Fruit fly (Drosophila melanogaster) whole organism, embryonic: ENCODE data around the gene Gk1.

Experiments used
- BEAF-32 ChIP-seq: fragments of 200-800 bp; sonication (Bioruptor generic); optimal IDR thresholded peaks from 3 replicates; lab custom pipeline; 2017; ENCODE audit warnings: missing biosample characterization, missing genetic modification characterization, mild to moderate bottlenecking, moderate library complexity, missing genetic modification reagents
- Blimp-1 ChIP-seq: fragments of 200-800 bp; sonication (Bioruptor generic); optimal IDR thresholded peaks from 3 replicates; lab custom pipeline; 2018; ENCODE audit warnings: missing biosample characterization, missing genetic modification characterization, mild to moderate bottlenecking, moderate library complexity, missing genetic modification reagents
- CG10147 ChIP-seq: fragments of 200-800 bp; sonication (Bioruptor generic); optimal IDR thresholded peaks from 2 replicates; lab custom pipeline; 2019; ENCODE audit warnings: missing biosample characterization, mild to moderate bottlenecking, missing genetic modification characterization, moderate library complexity
- CG10274 ChIP-seq: fragments of 200-800 bp; sonication (Bioruptor generic); optimal IDR thresholded peaks from 3 replicates; lab custom pipeline; 2017; ENCODE audit warnings: missing biosample characterization, mild to moderate bottlenecking, missing genetic modification characterization
- CG11696 ChIP-seq: fragments of 200-800 bp; sonication (Bioruptor generic); IDR thresholded peaks from 2 replicates; pipeline ENCODE4 v1.3.6; 2022; ENCODE audit warnings: missing biosample characterization, missing genetic modification characterization
- CG12236 ChIP-seq: fragments of 200-800 bp; sonication (Bioruptor generic); optimal IDR thresholded peaks from 2 replicates; lab custom pipeline; 2016; ENCODE audit warnings: missing biosample characterization, missing genetic modification characterization
- CG16863 ChIP-seq: fragments of 200-800 bp; sonication (Bioruptor generic); optimal IDR thresholded peaks from 3 replicates; lab custom pipeline; 2016; ENCODE audit warnings: missing biosample characterization, missing genetic modification characterization
- CG17802 ChIP-seq: fragments of 200-800 bp; sonication (Bioruptor generic); optimal IDR thresholded peaks from 2 replicates; lab custom pipeline; 2018; ENCODE audit warnings: missing biosample characterization, mild to moderate bottlenecking, missing genetic modification characterization, moderate library complexity
- CG18262 ChIP-seq: fragments of 200-800 bp; optimal IDR thresholded peaks from 3 replicates; lab custom pipeline; 2019; ENCODE audit warnings: missing biosample characterization, mild to moderate bottlenecking, missing genetic modification characterization, moderate library complexity
- CG2199 ChIP-seq: fragments of 200-800 bp; sonication (Bioruptor generic); IDR thresholded peaks from 3 replicates; pipeline ENCODE4 v1.3.6; 2022; ENCODE audit warnings: missing biosample characterization, missing genetic modification characterization
- CG2202 ChIP-seq: fragments of 200-800 bp; sonication (Bioruptor generic); optimal IDR thresholded peaks from 2 replicates; lab custom pipeline; 2018; ENCODE audit warnings: missing biosample characterization, mild to moderate bottlenecking, missing genetic modification characterization
- CG3065 ChIP-seq: fragments of 200-800 bp; sonication (Bioruptor generic); optimal IDR thresholded peaks from 2 replicates; lab custom pipeline; 2016; ENCODE audit warnings: missing biosample characterization, missing genetic modification characterization
- CG33213 ChIP-seq: fragments of 200-800 bp; sonication (Bioruptor generic); optimal IDR thresholded peaks from 3 replicates; lab custom pipeline; 2016; ENCODE audit warnings: missing biosample characterization, missing genetic modification characterization
- CG3407 ChIP-seq: fragments of 200-800 bp; sonication (Bioruptor generic); optimal IDR thresholded peaks from 2 replicates; lab custom pipeline; 2018; ENCODE audit warnings: missing biosample characterization, mild to moderate bottlenecking, missing genetic modification characterization
- CG3838 ChIP-seq: fragments of 200-800 bp; sonication (Bioruptor generic); optimal IDR thresholded peaks from 3 replicates; lab custom pipeline; 2016; ENCODE audit warnings: missing biosample characterization, missing genetic modification characterization
- CG4360 ChIP-seq: fragments of 200-800 bp; sonication (Bioruptor generic); IDR thresholded peaks from 2 replicates; pipeline ENCODE4 v1.3.6; 2022; ENCODE audit warnings: missing biosample characterization, missing genetic modification characterization
- CG8089 ChIP-seq: fragments of 200-800 bp; sonication (Bioruptor generic); optimal IDR thresholded peaks from 3 replicates; lab custom pipeline; 2016; ENCODE audit warnings: missing biosample characterization, missing genetic modification characterization
- CG8924 ChIP-seq: fragments of 200-800 bp; optimal IDR thresholded peaks from 3 replicates; lab custom pipeline; 2019; ENCODE audit warnings: missing biosample characterization, mild to moderate bottlenecking, missing genetic modification characterization, moderate library complexity
- CG8944 ChIP-seq: fragments of 200-800 bp; sonication (Bioruptor generic); optimal IDR thresholded peaks from 3 replicates; lab custom pipeline; 2016; ENCODE audit warnings: missing biosample characterization, missing genetic modification characterization
- D19B ChIP-seq: fragments of 200-800 bp; sonication (Bioruptor generic); optimal IDR thresholded peaks from 2 replicates; lab custom pipeline; 2017; ENCODE audit warnings: missing biosample characterization, mild to moderate bottlenecking, missing genetic modification characterization
- Fer2 ChIP-seq: fragments of 200-800 bp; sonication (Bioruptor generic); optimal IDR thresholded peaks from 2 replicates; lab custom pipeline; 2018; ENCODE audit warnings: missing biosample characterization, mild to moderate bottlenecking, missing genetic modification characterization, moderate library complexity
- H15 ChIP-seq: fragments of 200-800 bp; sonication (Bioruptor generic); IDR thresholded peaks from 3 replicates; pipeline ENCODE4 v1.3.6; 2022; ENCODE audit warnings: missing biosample characterization, missing genetic modification characterization
- HLH3B ChIP-seq: fragments of 200-800 bp; sonication (Bioruptor generic); IDR thresholded peaks from 2 replicates; pipeline ENCODE4 v1.3.6; 2022; ENCODE audit warnings: missing biosample characterization, missing genetic modification characterization
- Hmx ChIP-seq: fragments of 200-800 bp; sonication (Bioruptor generic); optimal IDR thresholded peaks from 2 replicates; lab custom pipeline; 2016; ENCODE audit warnings: missing biosample characterization, missing genetic modification characterization
- Neu2 ChIP-seq: fragments of 200-800 bp; sonication (Bioruptor generic); optimal IDR thresholded peaks from 3 replicates; lab custom pipeline; 2016; ENCODE audit warnings: missing biosample characterization, missing genetic modification characterization, borderline replicate concordance
- Nf-YB ChIP-seq: fragments of 200-800 bp; sonication (Bioruptor generic); optimal IDR thresholded peaks from 3 replicates; lab custom pipeline; 2019; ENCODE audit warnings: missing biosample characterization, mild to moderate bottlenecking, missing genetic modification characterization, moderate library complexity
- Scr ChIP-seq: fragments of 200-800 bp; sonication (Bioruptor generic); IDR thresholded peaks from 2 replicates; pipeline ENCODE4 v1.3.6; 2022; ENCODE audit warnings: missing biosample characterization, missing genetic modification characterization; ENCODE audit not compliant: partially characterized antibody
- ac ChIP-seq: fragments of 200-800 bp; sonication (Bioruptor generic); optimal IDR thresholded peaks from 3 replicates; lab custom pipeline; 2017; ENCODE audit warnings: missing biosample characterization, mild to moderate bottlenecking, missing genetic modification characterization
- amos ChIP-seq: fragments of 200-800 bp; sonication (Bioruptor generic); IDR thresholded peaks from 2 replicates; pipeline ENCODE4 v1.3.6; 2022; ENCODE audit warnings: missing biosample characterization, missing genetic modification characterization; ENCODE audit not compliant: partially characterized antibody
- bigmax ChIP-seq: fragments of 200-800 bp; sonication (Bioruptor generic); optimal IDR thresholded peaks from 2 replicates; lab custom pipeline; 2018; ENCODE audit warnings: missing biosample characterization, mild to moderate bottlenecking, missing genetic modification characterization
- crp ChIP-seq, 2 experiments: fragments of 200-800 bp; sonication (Bioruptor generic); optimal IDR thresholded peaks; 2 replicates in 1 of 2; 3 replicates in 1 of 2; lab custom pipeline; 2017; ENCODE audit warnings: missing biosample characterization in 2 of 2, missing genetic modification characterization in 2 of 2, mild to moderate bottlenecking in 1 of 2, moderate library complexity in 1 of 2
- cwo ChIP-seq: fragments of 200-800 bp; sonication (Bioruptor generic); optimal IDR thresholded peaks from 3 replicates; lab custom pipeline; 2017; ENCODE audit warnings: missing biosample characterization, missing genetic modification characterization, mild to moderate bottlenecking, moderate library complexity, missing genetic modification reagents
- dm ChIP-seq: fragments of 200-800 bp; sonication (Bioruptor generic); optimal IDR thresholded peaks from 3 replicates; lab custom pipeline; 2016; ENCODE audit warnings: missing biosample characterization, missing genetic modification characterization
- eyg ChIP-seq: fragments of 200-800 bp; sonication (Bioruptor generic); optimal IDR thresholded peaks from 3 replicates; lab custom pipeline; 2016; ENCODE audit warnings: missing biosample characterization, missing genetic modification characterization
- fd102C ChIP-seq: fragments of 200-800 bp; sonication (Bioruptor generic); optimal IDR thresholded peaks from 2 replicates; lab custom pipeline; 2018; ENCODE audit warnings: missing biosample characterization, mild to moderate bottlenecking, missing genetic modification characterization, moderate library complexity
- fd96Cb ChIP-seq: fragments of 200-800 bp; sonication (Bioruptor generic); optimal IDR thresholded peaks from 2 replicates; lab custom pipeline; 2018; ENCODE audit warnings: missing biosample characterization, mild to moderate bottlenecking, missing genetic modification characterization, moderate library complexity
- gt ChIP-seq: fragments of 200-800 bp; sonication (Bioruptor generic); IDR thresholded peaks from 2 replicates; pipeline ENCODE4 v1.3.6; 2022; ENCODE audit warnings: missing biosample characterization, missing genetic modification characterization
- ham ChIP-seq: fragments of 200-800 bp; sonication (Bioruptor generic); IDR thresholded peaks from 2 replicates; pipeline ENCODE4 v1.3.6; 2022; ENCODE audit warnings: missing biosample characterization, missing genetic modification characterization
- inv ChIP-seq: fragments of 200-800 bp; sonication (Bioruptor generic); IDR thresholded peaks from 2 replicates; pipeline ENCODE4 v1.3.6; 2022; ENCODE audit warnings: missing biosample characterization, missing genetic modification characterization; ENCODE audit not compliant: partially characterized antibody
- lab ChIP-seq: fragments of 200-800 bp; sonication (Bioruptor generic); optimal IDR thresholded peaks from 3 replicates; lab custom pipeline; 2017; ENCODE audit warnings: missing biosample characterization, missing genetic modification characterization, mild to moderate bottlenecking, moderate library complexity, missing genetic modification reagents
- lmd ChIP-seq: fragments of 200-800 bp; sonication (Bioruptor generic); IDR thresholded peaks from 2 replicates; pipeline ENCODE4 v1.3.6; 2022; ENCODE audit warnings: missing biosample characterization, missing genetic modification characterization
- p53 ChIP-seq: fragments of 200-800 bp; sonication (Bioruptor generic); optimal IDR thresholded peaks from 2 replicates; lab custom pipeline; 2016; ENCODE audit warnings: missing biosample characterization, missing genetic modification characterization
- pzg ChIP-seq: fragments of 200-800 bp; sonication (Bioruptor generic); optimal IDR thresholded peaks from 3 replicates; lab custom pipeline; 2018; ENCODE audit warnings: missing biosample characterization, mild to moderate bottlenecking, missing genetic modification characterization, moderate library complexity
- ranshi ChIP-seq: fragments of 200-800 bp; sonication (Bioruptor generic); IDR thresholded peaks from 2 replicates; pipeline ENCODE4 v1.3.6; 2022; ENCODE audit warnings: missing biosample characterization, missing genetic modification characterization
- schlank ChIP-seq: fragments of 200-800 bp; sonication (Bioruptor generic); optimal IDR thresholded peaks from 2 replicates; lab custom pipeline; 2018; ENCODE audit warnings: missing biosample characterization, mild to moderate bottlenecking, missing genetic modification characterization
- slbo ChIP-seq: fragments of 200-800 bp; sonication (Bioruptor generic); IDR thresholded peaks from 2 replicates; pipeline ENCODE4 v1.3.6; 2022; ENCODE audit warnings: missing biosample characterization, missing genetic modification characterization
- tll ChIP-seq, 2 experiments: fragments of 200-800 bp in 1 of 2; fragments of >200 bp in 1 of 2; sonication (Bioruptor generic) in 1 of 2; optimal IDR thresholded peaks; 2 replicates each; lab custom pipeline; 2017 to 2019; ENCODE audit warnings: missing biosample characterization in 2 of 2, missing genetic modification characterization in 2 of 2, mild to moderate bottlenecking in 1 of 2, moderate library complexity in 1 of 2
- tna ChIP-seq: fragments of 200-800 bp; sonication (Bioruptor generic); IDR thresholded peaks from 2 replicates; pipeline ENCODE4 v1.3.6; 2022; ENCODE audit warnings: missing biosample characterization, missing genetic modification characterization; ENCODE audit not compliant: partially characterized antibody
- vnd ChIP-seq: fragments of 200-800 bp; sonication (Bioruptor generic); IDR thresholded peaks from 3 replicates; pipeline ENCODE4 v1.3.6; 2022; ENCODE audit warnings: missing biosample characterization, missing genetic modification characterization; ENCODE audit not compliant: partially characterized antibody
- yki ChIP-seq: fragments of >200 bp; optimal IDR thresholded peaks from 3 replicates; lab custom pipeline; 2018

Gene Gk1

DNA sequence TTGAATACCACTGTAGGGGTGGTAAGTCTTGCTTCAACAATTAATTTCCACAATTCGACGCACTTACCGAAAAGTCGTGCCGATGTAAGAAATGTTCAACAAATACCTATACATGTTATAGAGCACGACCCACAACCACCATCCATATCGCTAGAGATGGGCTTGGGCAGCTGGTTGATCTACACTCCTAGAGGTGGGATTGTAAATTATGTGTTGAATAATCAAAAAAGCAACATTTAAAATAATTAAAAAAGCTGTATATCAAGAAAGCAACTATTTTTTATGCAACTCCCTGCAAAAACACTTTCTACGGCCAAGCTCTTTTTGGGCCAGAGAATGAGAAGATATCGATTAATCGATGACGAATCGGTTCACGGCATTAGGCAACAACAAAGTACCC lies 21.4 kb downstream of the Gk1 start, which contains the start of the genes CG34140, Mkp and Mtch (continued):
- TF ChIP-seq dm (GFP tag; lab: Kevin White, UChicago) (peak; percentile 85), inv (GFP tag; lab: Robert Waterston, UW) (peak; percentile 91), CG16863 (GFP tag; lab: Kevin White, UChicago) (peak; percentile 85), CG8944 (GFP tag; lab: Kevin White, UChicago) (peak; percentile 89), schlank (tag; lab: Kevin White, UChicago) (no peak), Scr (GFP tag; lab: Robert Waterston, UW) (peak; percentile 98), CG2202 (tag; lab: Kevin White, UChicago) (peak; percentile 71), Hmx (GFP tag; lab: Kevin White, UChicago) (no peak), CG11696 (GFP tag; lab: Robert Waterston, UW) (0 out of 2 replicates have a peak, but pooled peaks have one; percentile 39), CG10147 (no peak), CG3838 (GFP tag; lab: Kevin White, UChicago) (peak; percentile 63), yki (lab: Kevin White, UChicago) (no peak), tna (peak; percentile 90), CG18262 (tag; lab: Kevin White, UChicago) (no peak), CG3065 (peak; percentile 50), BEAF-32 (peak; percentile 97), vnd (GFP tag; lab: Robert Waterston, UW) (peak; percentile 94), CG3407 (GFP tag; lab: Kevin White, UChicago) (no peak), Blimp-1 (GFP tag; lab: Kevin White, UChicago) (no peak), CG4360 (GFP tag; lab: Robert Waterston, UW) (peak; percentile 71), CG17802 (peak; percentile 14), amos (peak; percentile 89), HLH3B (GFP tag; lab: Robert Waterston, UW) (peak; percentile 82), CG33213 (GFP tag; lab: Kevin White, UChicago) (peak; percentile 92), Nf-YB (GFP tag; lab: Kevin White, UChicago) (peak; percentile 64), eyg (GFP tag; lab: Kevin White, UChicago) (peak; percentile 57), lab (GFP tag; lab: Kevin White, UChicago) (no peak), cwo (GFP tag; lab: Kevin White, UChicago) (no peak), CG8089 (GFP tag; lab: Kevin White, UChicago) (peak; percentile 75), gt (no peak), slbo (GFP tag; lab: Robert Waterston, UW) (peak; percentile 88), crp (GFP tag; optimal IDR thresholded peaks at IDR 0.05; lab: Kevin White, UChicago) (peak; percentile 38 to 85), p53 (peak; percentile 70), Neu2 (GFP tag; lab: Kevin White, UChicago) (peak; percentile 60), fd102C (GFP tag; lab: Kevin White, UChicago) (peak; percentile 27), CG10274 (GFP tag; lab: Kevin White, UChicago) (peak; percentile 28), CG2199 (GFP tag; lab: Robert Waterston, UW) (no peak), pzg (GFP tag; lab: Kevin White, UChicago) (peak; percentile 82), ranshi (GFP tag; lab: Robert Waterston, UW) (peak; percentile 80; the same call in 1 of the 2 replicates), tll (GFP tag; optimal IDR thresholded peaks at IDR 0.05; lab: Kevin White, UChicago) (no peak), bigmax (GFP tag; lab: Kevin White, UChicago) (no peak), ac (GFP tag; lab: Kevin White, UChicago) (no peak), Fer2 (peak; percentile 64), D19B (GFP tag; lab: Kevin White, UChicago) (no peak), fd96Cb (tag; lab: Kevin White, UChicago) (peak; percentile 69), lmd (peak; percentile 71), CG12236 (GFP tag; lab: Kevin White, UChicago) (peak; percentile 63), CG8924 (tag; lab: Kevin White, UChicago) (peak; percentile 82), H15 (GFP tag; lab: Robert Waterston, UW) (peak; percentile 81), ham (GFP tag; lab: Robert Waterston, UW) (no peak)
